Worm (Caenorhabditis elegans) whole organism, late embryonic: ENCODE measurements around the gene F58F12.1.

Source experiments
- C08G9.2 ChIP-seq: sonication (generic microtip); optimal IDR thresholded peaks from 2 replicates; lab custom pipeline; 2016; ENCODE audit warnings: mild to moderate bottlenecking, missing genetic modification characterization, moderate library complexity, missing compliant biosample characterization
- C38D4.7 ChIP-seq: fragments of 200-800 bp; sonication (Bioruptor generic); optimal IDR thresholded peaks from 2 replicates; lab custom pipeline; 2018; ENCODE audit warnings: mild to moderate bottlenecking, missing genetic modification characterization, moderate library complexity, missing compliant biosample characterization
- F13H6.1 ChIP-seq: sonication (generic microtip); optimal IDR thresholded peaks from 2 replicates; lab custom pipeline; 2016; ENCODE audit warnings: missing genetic modification characterization, missing compliant biosample characterization
- K02D7.2 ChIP-seq: sonication (generic microtip); optimal IDR thresholded peaks from 2 replicates; lab custom pipeline; 2017; ENCODE audit warnings: mild to moderate bottlenecking, missing genetic modification characterization, missing compliant biosample characterization
- K09A11.1 ChIP-seq: sonication (generic microtip); optimal IDR thresholded peaks from 2 replicates; lab custom pipeline; 2017; ENCODE audit warnings: antibody characterized with exemption, mild to moderate bottlenecking, missing genetic modification characterization, missing compliant biosample characterization; ENCODE audit not compliant: insufficient read depth
- T23F11.4 ChIP-seq: fragments of 200-800 bp; sonication (Bioruptor generic); optimal IDR thresholded peaks from 2 replicates; lab custom pipeline; 2018; ENCODE audit warnings: mild to moderate bottlenecking, missing genetic modification characterization, missing compliant biosample characterization
- Y22D7AL.16 ChIP-seq: sonication (generic microtip); optimal IDR thresholded peaks from 2 replicates; lab custom pipeline; 2016; ENCODE audit warnings: missing genetic modification characterization, missing compliant biosample characterization
- ahr-1 ChIP-seq: sonication (generic microtip); optimal IDR thresholded peaks from 2 replicates; lab custom pipeline; 2016; ENCODE audit warnings: missing genetic modification characterization, missing compliant biosample characterization
- ama-1 ChIP-seq: fragments of 150-350 bp; optimal IDR thresholded peaks from 2 replicates; lab custom pipeline; 2014
- ceh-14 ChIP-seq: sonication (generic microtip); optimal IDR thresholded peaks from 2 replicates; lab custom pipeline; 2016; ENCODE audit warnings: missing genotype, missing genetic modification characterization, missing compliant biosample characterization
- ceh-18 ChIP-seq: sonication (generic microtip); optimal IDR thresholded peaks from 2 replicates; lab custom pipeline; 2016; ENCODE audit warnings: missing genetic modification characterization, missing compliant biosample characterization
- ceh-19 ChIP-seq: fragments of 200-800 bp; sonication (Bioruptor generic); optimal IDR thresholded peaks from 2 replicates; lab custom pipeline; 2018; ENCODE audit warnings: mild to moderate bottlenecking, missing genetic modification characterization, missing compliant biosample characterization
- ceh-22 ChIP-seq: sonication (generic microtip); optimal IDR thresholded peaks from 2 replicates; lab custom pipeline; 2017; ENCODE audit warnings: missing biosample characterization, missing genetic modification characterization
- ceh-24 ChIP-seq: sonication (generic microtip); optimal IDR thresholded peaks from 2 replicates; lab custom pipeline; 2016; ENCODE audit warnings: mild to moderate bottlenecking, missing genetic modification characterization, missing compliant biosample characterization
- ceh-30 ChIP-seq: fragments of 150-350 bp; optimal IDR thresholded peaks from 2 replicates; lab custom pipeline; 2014; ENCODE audit warnings: missing biosample characterization, missing genetic modification characterization
- ceh-34 ChIP-seq: sonication (generic microtip); optimal IDR thresholded peaks from 2 replicates; lab custom pipeline; 2016; ENCODE audit warnings: mild to moderate bottlenecking, missing genetic modification characterization, missing compliant biosample characterization
- ceh-45 ChIP-seq: fragments of 200-800 bp; sonication (Bioruptor generic); IDR thresholded peaks from 2 replicates; pipeline ENCODE4 v1.3.6; 2022; ENCODE audit warnings: missing genetic modification reagents, missing genetic modification characterization, missing compliant biosample characterization
- ceh-48 ChIP-seq: sonication (generic microtip); optimal IDR thresholded peaks from 2 replicates; lab custom pipeline; 2016; ENCODE audit warnings: missing genetic modification characterization, inconsistent platforms, missing compliant biosample characterization
- ceh-6 ChIP-seq: fragments of 200-800 bp; sonication (Bioruptor generic); optimal IDR thresholded peaks from 2 replicates; lab custom pipeline; 2018; ENCODE audit warnings: mild to moderate bottlenecking, missing genetic modification characterization, missing compliant biosample characterization
- ceh-9 ChIP-seq: sonication (generic microtip); optimal IDR thresholded peaks from 2 replicates; lab custom pipeline; 2016; ENCODE audit warnings: mild to moderate bottlenecking, missing genetic modification characterization, inconsistent platforms, missing compliant biosample characterization
- dve-1 ChIP-seq: sonication (generic microtip); optimal IDR thresholded peaks from 2 replicates; lab custom pipeline; 2017; ENCODE audit warnings: antibody characterized with exemption, mild to moderate bottlenecking, missing genetic modification characterization, missing compliant biosample characterization
- elt-2 ChIP-seq: sonication (generic microtip); optimal IDR thresholded peaks from 2 replicates; lab custom pipeline; 2016; ENCODE audit warnings: missing genetic modification reagents, missing genetic modification characterization, missing compliant biosample characterization
- elt-4 ChIP-seq: sonication (generic microtip); optimal IDR thresholded peaks from 2 replicates; lab custom pipeline; 2016; ENCODE audit warnings: missing genetic modification characterization, missing compliant biosample characterization
- ets-4 ChIP-seq: sonication (generic microtip); optimal IDR thresholded peaks from 2 replicates; lab custom pipeline; 2016; ENCODE audit warnings: missing genetic modification characterization, missing compliant biosample characterization
- eyg-1 ChIP-seq: sonication (generic microtip); optimal IDR thresholded peaks from 2 replicates; lab custom pipeline; 2016; ENCODE audit warnings: missing genotype, missing genetic modification characterization, missing compliant biosample characterization
- fax-1 ChIP-seq: sonication (generic microtip); optimal IDR thresholded peaks from 2 replicates; lab custom pipeline; 2016; ENCODE audit warnings: missing genotype, missing genetic modification characterization, missing compliant biosample characterization
- fkh-10 ChIP-seq: fragments of 150-350 bp; optimal IDR thresholded peaks from 2 replicates; lab custom pipeline; 2014; ENCODE audit warnings: missing biosample characterization, missing genetic modification reagents, missing genetic modification characterization
- fkh-6 ChIP-seq: sonication (generic microtip); optimal IDR thresholded peaks from 2 replicates; lab custom pipeline; 2016; ENCODE audit warnings: missing genetic modification characterization, missing compliant biosample characterization
- hlh-15 ChIP-seq: sonication (generic microtip); optimal IDR thresholded peaks from 2 replicates; lab custom pipeline; 2016; ENCODE audit warnings: missing genetic modification characterization, missing compliant biosample characterization
- hlh-30 ChIP-seq: sonication (generic microtip); optimal IDR thresholded peaks from 2 replicates; lab custom pipeline; 2017; ENCODE audit warnings: antibody characterized with exemption, missing genetic modification characterization, missing compliant biosample characterization; ENCODE audit not compliant: insufficient read depth
- hlh-6 ChIP-seq: sonication (generic microtip); optimal IDR thresholded peaks from 2 replicates; lab custom pipeline; 2016; ENCODE audit warnings: missing genotype, missing genetic modification characterization, missing compliant biosample characterization
- lim-6 ChIP-seq: sonication (generic microtip); optimal IDR thresholded peaks from 2 replicates; lab custom pipeline; 2016; ENCODE audit warnings: missing genetic modification characterization, missing compliant biosample characterization
- lin-11 ChIP-seq: fragments of 200-800 bp; sonication (Bioruptor generic); optimal IDR thresholded peaks from 2 replicates; lab custom pipeline; 2018; ENCODE audit warnings: mild to moderate bottlenecking, missing genetic modification characterization, missing compliant biosample characterization
- madf-2 ChIP-seq: sonication (generic microtip); optimal IDR thresholded peaks from 2 replicates; lab custom pipeline; 2017; ENCODE audit warnings: missing genetic modification characterization, missing compliant biosample characterization
- nfya-1 ChIP-seq: sonication (generic microtip); optimal IDR thresholded peaks from 2 replicates; lab custom pipeline; 2017; ENCODE audit warnings: missing genetic modification characterization, mild to moderate bottlenecking, missing compliant biosample characterization, antibody characterized with exemption, moderate library complexity
- nhr-11 ChIP-seq: fragments of 150-350 bp; optimal IDR thresholded peaks from 2 replicates; lab custom pipeline; 2014; ENCODE audit warnings: missing biosample characterization, missing genetic modification characterization
- nhr-232 ChIP-seq: sonication (generic microtip); optimal IDR thresholded peaks from 2 replicates; lab custom pipeline; 2016; ENCODE audit warnings: missing genetic modification characterization, missing compliant biosample characterization
- npax-4 ChIP-seq: sonication (generic microtip); optimal IDR thresholded peaks from 2 replicates; lab custom pipeline; 2016; ENCODE audit warnings: missing genetic modification characterization, missing compliant biosample characterization
- odd-2 ChIP-seq: sonication (generic microtip); optimal IDR thresholded peaks from 2 replicates; lab custom pipeline; 2017; ENCODE audit warnings: antibody characterized with exemption, mild to moderate bottlenecking, missing genetic modification characterization, missing compliant biosample characterization
- pag-3 ChIP-seq: sonication (generic microtip); optimal IDR thresholded peaks from 2 replicates; lab custom pipeline; 2016; ENCODE audit warnings: missing compliant biosample characterization, missing genetic modification characterization, borderline replicate concordance
- pat-9 ChIP-seq: fragments of 200-800 bp; sonication (Bioruptor generic); optimal IDR thresholded peaks from 2 replicates; lab custom pipeline; 2018; ENCODE audit warnings: mild to moderate bottlenecking, missing genetic modification characterization, moderate library complexity, missing compliant biosample characterization
- pax-1 ChIP-seq: fragments of 150-350 bp; optimal IDR thresholded peaks from 2 replicates; lab custom pipeline; 2014; ENCODE audit warnings: missing biosample characterization, missing genetic modification characterization
- pha-2 ChIP-seq: sonication (generic microtip); optimal IDR thresholded peaks from 2 replicates; lab custom pipeline; 2017; ENCODE audit warnings: mild to moderate bottlenecking, missing genetic modification characterization, missing compliant biosample characterization
- pqm-1 ChIP-seq: sonication (generic microtip); optimal IDR thresholded peaks from 2 replicates; lab custom pipeline; 2016; ENCODE audit warnings: missing genetic modification characterization, missing compliant biosample characterization
- ref-2 ChIP-seq: sonication (generic microtip); optimal IDR thresholded peaks from 2 replicates; lab custom pipeline; 2016; ENCODE audit warnings: missing genetic modification characterization, missing compliant biosample characterization
- sdc-2 ChIP-seq: sonication (generic microtip); optimal IDR thresholded peaks from 2 replicates; lab custom pipeline; 2016; ENCODE audit warnings: missing genotype, missing genetic modification characterization, missing compliant biosample characterization
- sox-2 ChIP-seq: fragments of 200-800 bp; sonication (Bioruptor generic); IDR thresholded peaks from 2 replicates; pipeline ENCODE4 v1.3.6; 2022; ENCODE audit warnings: missing genetic modification reagents, missing genetic modification characterization, missing compliant biosample characterization
- tbx-2 ChIP-seq: sonication (generic microtip); optimal IDR thresholded peaks from 2 replicates; lab custom pipeline; 2016; ENCODE audit warnings: missing genetic modification characterization, missing compliant biosample characterization
- tbx-7 ChIP-seq: sonication (generic microtip); optimal IDR thresholded peaks from 2 replicates; lab custom pipeline; 2016; ENCODE audit warnings: missing genotype, missing genetic modification characterization, missing compliant biosample characterization
- ttx-3 ChIP-seq: sonication (generic microtip); optimal IDR thresholded peaks from 2 replicates; lab custom pipeline; 2016; ENCODE audit warnings: missing genetic modification reagents, missing genetic modification characterization, missing compliant biosample characterization
- unc-3 ChIP-seq, 2 experiments: fragments of 200-800 bp in 1 of 2; sonication (Bioruptor generic) in 1 of 2; sonication (generic microtip) in 1 of 2; conservative IDR thresholded peaks in 1 of 2; optimal IDR thresholded peaks in 1 of 2; 2 replicates each; pipeline versions ENCODE4 v1.3.6 to Lab custom; 2016 to 2022; ENCODE audit warnings: missing compliant biosample characterization in 2 of 2, missing genetic modification characterization in 2 of 2, missing genetic modification reagents in 1 of 2
- unc-42 ChIP-seq: sonication (generic microtip); optimal IDR thresholded peaks from 2 replicates; lab custom pipeline; 2016; ENCODE audit warnings: missing genotype, missing genetic modification characterization, missing compliant biosample characterization
- unc-86 ChIP-seq: sonication (generic microtip); optimal IDR thresholded peaks from 2 replicates; lab custom pipeline; 2016; ENCODE audit warnings: missing genetic modification characterization, missing compliant biosample characterization
- zip-5 ChIP-seq: sonication (generic microtip); optimal IDR thresholded peaks from 2 replicates; lab custom pipeline; 2016; ENCODE audit warnings: missing genetic modification characterization, missing compliant biosample characterization

Gene F58F12.1

ce11 chrII:6348360-6348759, 35.1 kb upstream of the F58F12.1 start:
- TF ChIP-seq K02D7.2 (tag; lab: Kevin White, UChicago) (no peak), ceh-19 (GFP tag; lab: Kevin White, UChicago) (no peak), odd-2 (tag; lab: Kevin White, UChicago) (no peak), lim-6 (tag; lab: Kevin White, UChicago) (no peak), ceh-9 (tag; lab: Kevin White, UChicago) (no peak), pqm-1 (tag; lab: Kevin White, UChicago) (peak; percentile 34), unc-86 (tag; lab: Kevin White, UChicago) (no peak), unc-42 (peak; percentile 37), ceh-34 (tag; lab: Kevin White, UChicago) (peak; percentile 63), pha-2 (tag; lab: Kevin White, UChicago) (no peak), C38D4.7 (GFP tag; lab: Kevin White, UChicago) (no peak), F13H6.1 (tag; lab: Kevin White, UChicago) (peak; percentile 27), pax-1 (tag; lab: Kevin White, UChicago) (no peak), ama-1 (lab: Kevin White, UChicago) (peak; percentile 72), fkh-10 (GFP tag; lab: Kevin White, UChicago) (no peak), nhr-232 (no peak), eyg-1 (tag; lab: Kevin White, UChicago) (no peak), ceh-18 (tag; lab: Kevin White, UChicago) (peak; percentile 78), ahr-1 (tag; lab: Kevin White, UChicago) (no peak), tbx-2 (peak; percentile 71), lin-11 (tag; lab: Kevin White, UChicago) (peak; percentile 6), madf-2 (no peak), fax-1 (no peak), fkh-6 (tag; lab: Kevin White, UChicago) (no peak), ceh-48 (tag; lab: Kevin White, UChicago) (no peak), ceh-30 (peak; percentile 18), pag-3 (no peak), tbx-7 (tag; lab: Kevin White, UChicago) (no peak), npax-4 (tag; lab: Kevin White, UChicago) (no peak), hlh-30 (tag; lab: Kevin White, UChicago) (peak; percentile 99), ceh-45 (GFP tag; lab: Robert Waterston, UW) (no peak), ceh-6 (GFP tag; lab: Kevin White, UChicago) (no peak), elt-2 (tag; lab: Kevin White, UChicago) (no peak), sdc-2 (tag; lab: Kevin White, UChicago) (no peak), ttx-3 (no peak), zip-5 (tag; lab: Kevin White, UChicago) (no peak), T23F11.4 (no peak), sox-2 (no peak), ceh-14 (peak; percentile 8), nhr-11 (no peak), ceh-24 (tag; lab: Kevin White, UChicago) (no peak), Y22D7AL.16 (tag; lab: Kevin White, UChicago) (no peak), hlh-6 (no peak), elt-4 (no peak), pat-9 (no peak), hlh-15 (tag; lab: Kevin White, UChicago) (no peak), dve-1 (tag; lab: Kevin White, UChicago) (peak; percentile 42), K09A11.1 (peak; percentile 23), ceh-22 (tag; lab: Kevin White, UChicago) (no peak), unc-3 (GFP tag; conservative IDR thresholded peaks at IDR 0.05; lab: Robert Waterston, UW) (no peak), unc-3 (tag; optimal IDR thresholded peaks at IDR 0.05; lab: Kevin White, UChicago) (no peak), ets-4 (tag; lab: Kevin White, UChicago) (peak; percentile 62), nfya-1 (peak; percentile 90), ref-2 (tag; lab: Kevin White, UChicago) (peak; percentile 74), C08G9.2 (peak; percentile 8)
